Worm (Caenorhabditis elegans) whole organism, young adult: Measurements from ENCODE around the gene lin-13.

ENCODE experiments used
- B0019.2 ChIP-seq: fragments of 200-800 bp; sonication (Bioruptor generic); conservative IDR thresholded peaks from 2 replicates; pipeline ENCODE4 v1.3.6; 2022; ENCODE audit warnings: missing genetic modification reagents, missing genetic modification characterization, missing compliant biosample characterization
- C17E4.6 ChIP-seq: fragments of 200-800 bp; sonication (Bioruptor generic); IDR thresholded peaks from 2 replicates; pipeline ENCODE4 v1.3.6; 2022; ENCODE audit warnings: missing genetic modification reagents, missing genetic modification characterization, missing compliant biosample characterization
- F10E7.11 ChIP-seq: sonication (generic microtip); optimal IDR thresholded peaks from 2 replicates; lab custom pipeline; 2017; ENCODE audit warnings: mild to moderate bottlenecking, missing genetic modification characterization, moderate library complexity, missing compliant biosample characterization
- F22D6.2 ChIP-seq: sonication (generic microtip); optimal IDR thresholded peaks from 2 replicates; lab custom pipeline; 2016; ENCODE audit warnings: mild to moderate bottlenecking, missing genetic modification characterization, missing compliant biosample characterization
- F37B4.10 ChIP-seq: fragments of 200-800 bp; sonication (Bioruptor generic); IDR thresholded peaks from 2 replicates; pipeline ENCODE4 v1.3.6; 2022; ENCODE audit warnings: missing genetic modification characterization, missing compliant biosample characterization
- F52B5.7 ChIP-seq: sonication (generic microtip); optimal IDR thresholded peaks from 2 replicates; lab custom pipeline; 2016; ENCODE audit warnings: mild to moderate bottlenecking, missing genetic modification characterization, missing compliant biosample characterization
- F57C9.4 ChIP-seq: sonication (generic microtip); optimal IDR thresholded peaks from 2 replicates; lab custom pipeline; 2017; ENCODE audit warnings: mild to moderate bottlenecking, missing genetic modification characterization, missing compliant biosample characterization
- K11D2.4 ChIP-seq: fragments of 200-800 bp; sonication (Bioruptor generic); IDR thresholded peaks from 2 replicates; pipeline ENCODE4 v1.3.6; 2022; ENCODE audit warnings: missing genetic modification reagents, missing genetic modification characterization, missing compliant biosample characterization
- K12H6.12 ChIP-seq: fragments of 200-800 bp; sonication (Bioruptor generic); optimal IDR thresholded peaks from 2 replicates; lab custom pipeline; 2018; ENCODE audit warnings: mild to moderate bottlenecking, missing genetic modification characterization, missing compliant biosample characterization
- T26A5.8 ChIP-seq: sonication (generic microtip); optimal IDR thresholded peaks from 2 replicates; lab custom pipeline; 2016; ENCODE audit warnings: missing genetic modification characterization, missing compliant biosample characterization
- Y53F4B.3 ChIP-seq: fragments of 200-800 bp; sonication (Bioruptor generic); IDR thresholded peaks from 2 replicates; pipeline ENCODE4 v1.3.6; 2022; ENCODE audit warnings: missing genetic modification reagents, missing genetic modification characterization, missing compliant biosample characterization
- Y53G8AR.9 ChIP-seq: fragments of 200-800 bp; sonication (Bioruptor generic); conservative IDR thresholded peaks from 2 replicates; pipeline ENCODE4 v1.3.6; 2022; ENCODE audit warnings: missing genetic modification reagents, missing genetic modification characterization, missing compliant biosample characterization
- Y56A3A.18 ChIP-seq: fragments of 200-800 bp; sonication (Bioruptor generic); IDR thresholded peaks from 2 replicates; pipeline ENCODE4 v1.3.6; 2022; ENCODE audit warnings: missing genetic modification reagents, missing genetic modification characterization, missing compliant biosample characterization
- Y79H2A.3 ChIP-seq: fragments of 200-800 bp; sonication (Bioruptor generic); conservative IDR thresholded peaks from 2 replicates; pipeline ENCODE4 v1.3.6; 2022; ENCODE audit warnings: missing genetic modification reagents, missing genetic modification characterization, missing compliant biosample characterization
- ZK185.1 ChIP-seq: sonication (generic microtip); optimal IDR thresholded peaks from 2 replicates; lab custom pipeline; 2016; ENCODE audit warnings: mild to moderate bottlenecking, missing genetic modification characterization, missing compliant biosample characterization; ENCODE audit not compliant: poor library complexity, severe bottlenecking
- athp-1 ChIP-seq: sonication (generic microtip); optimal IDR thresholded peaks from 2 replicates; lab custom pipeline; 2017; ENCODE audit warnings: mild to moderate bottlenecking, missing genetic modification characterization, missing compliant biosample characterization
- attf-3 ChIP-seq: fragments of 200-800 bp; sonication (Bioruptor generic); conservative IDR thresholded peaks from 2 replicates; pipeline ENCODE4 v1.3.6; 2022; ENCODE audit warnings: missing genetic modification reagents, missing genetic modification characterization, missing compliant biosample characterization
- attf-5 ChIP-seq: fragments of 200-800 bp; sonication (Bioruptor generic); optimal IDR thresholded peaks from 2 replicates; lab custom pipeline; 2018; ENCODE audit warnings: mild to moderate bottlenecking, missing genetic modification characterization, missing compliant biosample characterization
- cebp-1 ChIP-seq, 2 experiments: fragments of 200-800 bp in 1 of 2; sonication (Bioruptor generic) in 1 of 2; sonication (generic microtip) in 1 of 2; IDR thresholded peaks in 1 of 2; optimal IDR thresholded peaks in 1 of 2; 2 replicates each; pipeline versions ENCODE4 v1.3.6 to Lab custom; 2017 to 2022; ENCODE audit warnings: missing compliant biosample characterization in 2 of 2, missing genetic modification characterization in 2 of 2, mild to moderate bottlenecking in 1 of 2, missing genetic modification reagents in 1 of 2, moderate library complexity in 1 of 2
- chd-7 ChIP-seq: sonication (generic microtip); optimal IDR thresholded peaks from 2 replicates; lab custom pipeline; 2016; ENCODE audit warnings: mild to moderate bottlenecking, missing genetic modification characterization, moderate library complexity, missing compliant biosample characterization
- dpff-1 ChIP-seq: sonication (generic microtip); optimal IDR thresholded peaks from 2 replicates; lab custom pipeline; 2017; ENCODE audit warnings: mild to moderate bottlenecking, missing genetic modification characterization, missing compliant biosample characterization
- egl-18 ChIP-seq: fragments of 200-800 bp; sonication (Bioruptor generic); IDR thresholded peaks from 2 replicates; pipeline ENCODE4 v1.3.6; 2022; ENCODE audit warnings: missing genetic modification reagents, missing genetic modification characterization, missing compliant biosample characterization
- egl-44 ChIP-seq: fragments of 200-800 bp; sonication (Bioruptor generic); IDR thresholded peaks from 2 replicates; pipeline ENCODE4 v1.3.6; 2022; ENCODE audit warnings: missing genetic modification reagents, missing genetic modification characterization, missing compliant biosample characterization
- fkh-3 ChIP-seq: sonication (generic microtip); optimal IDR thresholded peaks from 2 replicates; lab custom pipeline; 2016; ENCODE audit warnings: mild to moderate bottlenecking, missing genetic modification characterization, missing compliant biosample characterization
- hmg-1.2 ChIP-seq: fragments of 200-800 bp; sonication (Bioruptor generic); IDR thresholded peaks from 2 replicates; pipeline ENCODE4 v1.3.6; 2022; ENCODE audit warnings: missing genetic modification reagents, missing genetic modification characterization, missing compliant biosample characterization
- hrde-1 ChIP-seq: sonication (generic microtip); optimal IDR thresholded peaks from 2 replicates; lab custom pipeline; 2016; ENCODE audit warnings: missing genetic modification characterization, mild to moderate bottlenecking, missing compliant biosample characterization, moderate library complexity, missing genotype, missing genetic modification reagents, borderline replicate concordance
- lag-1 ChIP-seq: fragments of 200-800 bp; sonication (Bioruptor generic); IDR thresholded peaks from 2 replicates; pipeline ENCODE4 v1.3.6; 2022; ENCODE audit warnings: missing genetic modification reagents, missing genetic modification characterization, missing compliant biosample characterization
- let-526 ChIP-seq: fragments of 200-800 bp; sonication (Bioruptor generic); IDR thresholded peaks from 2 replicates; pipeline ENCODE4 v1.3.6; 2022; ENCODE audit warnings: missing genetic modification reagents, missing genetic modification characterization, missing compliant biosample characterization
- let-607 ChIP-seq, 2 experiments: fragments of 200-800 bp in 1 of 2; sonication (Bioruptor generic) in 1 of 2; sonication (generic microtip) in 1 of 2; optimal IDR thresholded peaks; 2 replicates each; lab custom pipeline; 2016 to 2018; ENCODE audit warnings: mild to moderate bottlenecking in 2 of 2, missing compliant biosample characterization in 2 of 2, missing genetic modification characterization in 2 of 2, moderate library complexity in 2 of 2, missing genotype in 1 of 2
- lin-26 ChIP-seq: fragments of 200-800 bp; sonication (Bioruptor generic); IDR thresholded peaks from 2 replicates; pipeline ENCODE4 v1.3.6; 2022; ENCODE audit warnings: missing genetic modification reagents, missing genetic modification characterization, missing compliant biosample characterization
- lin-35 ChIP-seq, 3 experiments: fragments of 150-350 bp in 2 of 3; sonication (generic microtip) in 1 of 3; optimal IDR thresholded peaks; 2 replicates each; lab custom pipeline; 2014 to 2018; ENCODE audit warnings: missing biosample characterization in 3 of 3, missing genetic modification characterization in 3 of 3, missing genetic modification reagents in 3 of 3
- lin-40 ChIP-seq: sonication (generic microtip); optimal IDR thresholded peaks from 2 replicates; lab custom pipeline; 2016; ENCODE audit warnings: missing genetic modification characterization, mild to moderate bottlenecking, missing compliant biosample characterization, missing genotype, missing genetic modification reagents
- lin-54 ChIP-seq: fragments of 200-800 bp; sonication (Bioruptor generic); optimal IDR thresholded peaks from 2 replicates; lab custom pipeline; 2018; ENCODE audit warnings: mild to moderate bottlenecking, missing genetic modification characterization, missing compliant biosample characterization
- lsl-1 ChIP-seq: fragments of 200-800 bp; sonication (Bioruptor generic); optimal IDR thresholded peaks from 2 replicates; lab custom pipeline; 2018; ENCODE audit warnings: mild to moderate bottlenecking, missing genetic modification characterization, moderate library complexity, missing compliant biosample characterization
- madf-6 ChIP-seq: fragments of 200-800 bp; sonication (Bioruptor generic); IDR thresholded peaks from 2 replicates; pipeline ENCODE4 v1.3.6; 2022; ENCODE audit warnings: missing genetic modification reagents, missing genetic modification characterization, missing compliant biosample characterization
- mcd-1 ChIP-seq: fragments of 200-800 bp; sonication (Bioruptor generic); IDR thresholded peaks from 2 replicates; pipeline ENCODE4 v1.3.6; 2022; ENCODE audit warnings: missing genetic modification reagents, missing genetic modification characterization, missing compliant biosample characterization
- mes-4 ChIP-seq: sonication (generic microtip); optimal IDR thresholded peaks from 2 replicates; lab custom pipeline; 2016; ENCODE audit warnings: missing genotype, missing genetic modification characterization, missing compliant biosample characterization
- nfya-2 ChIP-seq: fragments of 200-800 bp; sonication (Bioruptor generic); IDR thresholded peaks from 2 replicates; pipeline ENCODE4 v1.3.6; 2022; ENCODE audit warnings: missing genetic modification reagents, missing genetic modification characterization, missing compliant biosample characterization
- nhr-120 ChIP-seq: fragments of 200-800 bp; sonication (Bioruptor generic); IDR thresholded peaks from 2 replicates; pipeline ENCODE4 v1.3.6; 2022; ENCODE audit warnings: missing genetic modification characterization, missing compliant biosample characterization
- sdz-38 ChIP-seq: sonication (generic microtip); optimal IDR thresholded peaks from 2 replicates; lab custom pipeline; 2016; ENCODE audit warnings: missing genotype, missing genetic modification characterization, missing compliant biosample characterization
- snpc-1.3 ChIP-seq: sonication (generic microtip); optimal IDR thresholded peaks from 2 replicates; lab custom pipeline; 2017; ENCODE audit warnings: missing genetic modification characterization, mild to moderate bottlenecking, missing compliant biosample characterization, antibody characterized with exemption, moderate library complexity, missing genotype, missing genetic modification reagents; ENCODE audit not compliant: insufficient read depth
- somi-1 ChIP-seq: fragments of 200-800 bp; sonication (Bioruptor generic); optimal IDR thresholded peaks from 2 replicates; lab custom pipeline; 2018; ENCODE audit warnings: mild to moderate bottlenecking, missing genetic modification characterization, missing compliant biosample characterization
- unc-130 ChIP-seq: sonication (generic microtip); optimal IDR thresholded peaks from 2 replicates; lab custom pipeline; 2016; ENCODE audit warnings: missing genetic modification reagents, missing genetic modification characterization, missing compliant biosample characterization
- zfh-2 ChIP-seq: fragments of 200-800 bp; sonication (Bioruptor generic); conservative IDR thresholded peaks from 2 replicates; pipeline ENCODE4 v1.3.6; 2022; ENCODE audit warnings: missing genetic modification reagents, missing genetic modification characterization, missing compliant biosample characterization
- ztf-3 ChIP-seq: fragments of 200-800 bp; sonication (Bioruptor generic); optimal IDR thresholded peaks from 2 replicates; lab custom pipeline; 2018; ENCODE audit warnings: mild to moderate bottlenecking, missing genetic modification characterization, missing compliant biosample characterization

Gene lin-13

DNA sequence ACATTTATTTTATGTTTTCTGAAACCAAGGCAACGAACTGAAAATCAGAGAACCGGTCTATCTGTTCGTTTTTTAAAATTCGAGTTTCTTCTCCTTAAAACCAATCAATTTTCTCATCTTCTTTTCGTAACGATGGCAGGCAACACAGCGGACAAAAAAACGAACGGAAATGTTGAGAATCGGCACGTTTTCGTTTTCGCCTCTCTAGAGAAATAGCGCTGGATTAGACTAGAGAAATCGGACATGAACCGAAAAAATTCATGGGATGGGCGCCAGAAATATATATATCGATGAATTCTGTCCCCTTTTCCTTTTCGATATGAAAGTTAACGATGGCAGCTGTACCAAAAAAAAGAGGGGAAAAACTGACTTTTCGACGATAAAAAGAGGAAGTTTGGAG is 13.1 kb upstream of the lin-13 start:
- no peak for TF ChIP-seq nhr-120
- no peak for TF ChIP-seq lin-54 (GFP tag; lab: Kevin White, UChicago)
- TF ChIP-seq lag-1, result no peak
- no peak for TF ChIP-seq egl-44
- TF ChIP-seq madf-6 (GFP tag; lab: Robert Waterston, UW), result no peak
- peak; percentile 33 for TF ChIP-seq lin-40 (tag; lab: Kevin White, UChicago)
- no peak for TF ChIP-seq T26A5.8
- TF ChIP-seq lsl-1 (GFP tag; lab: Kevin White, UChicago), result no peak
- TF ChIP-seq F22D6.2 (tag; lab: Kevin White, UChicago), result no peak
- TF ChIP-seq somi-1 (GFP tag; lab: Kevin White, UChicago), result peak; percentile 34
- no peak for TF ChIP-seq sdz-38 (tag; lab: Kevin White, UChicago)
- no peak for TF ChIP-seq ztf-3
- TF ChIP-seq Y56A3A.18 (GFP tag; lab: Robert Waterston, UW), result no peak
- TF ChIP-seq athp-1, result no peak
- TF ChIP-seq F57C9.4 (tag; lab: Kevin White, UChicago), result no peak
- TF ChIP-seq fkh-3, result no peak
- no peak for TF ChIP-seq cebp-1 (GFP tag; IDR thresholded peaks at IDR 0.05; lab: Robert Waterston, UW)
- TF ChIP-seq cebp-1 (tag; optimal IDR thresholded peaks at IDR 0.05; lab: Kevin White, UChicago), result peak; percentile 17
- TF ChIP-seq lin-35 (GFP tag; optimal IDR thresholded peaks at IDR 0.05; lab: Kevin White, UChicago), result no peak
- no peak for TF ChIP-seq lin-26 (GFP tag; lab: Robert Waterston, UW)

DNA sequence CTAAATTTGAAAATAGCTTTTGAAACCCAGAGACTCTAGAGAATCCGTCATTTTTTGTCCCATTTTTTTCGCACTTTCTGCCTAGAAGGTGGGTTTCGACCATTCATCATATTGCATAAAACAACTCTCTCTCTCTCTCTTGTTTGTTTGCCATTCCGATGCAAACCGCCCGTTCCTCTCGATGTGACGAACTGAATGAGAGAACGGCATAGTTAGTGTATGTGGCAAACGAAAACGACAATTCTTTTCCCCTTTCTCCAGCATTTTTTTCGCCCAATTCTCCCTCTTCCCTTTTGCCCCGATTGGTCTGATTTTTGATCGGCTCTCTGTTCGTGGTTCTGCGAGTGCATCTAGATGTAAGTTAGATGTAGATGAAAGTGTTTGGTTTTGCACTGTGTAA is 12.2 kb upstream of the lin-13 start:
- TF ChIP-seq lin-26 (GFP tag; lab: Robert Waterston, UW), result no peak
- TF ChIP-seq lsl-1 (GFP tag; lab: Kevin White, UChicago), result no peak
- 0 out of 2 replicates have a peak, but pooled peaks have one; percentile 14 for TF ChIP-seq Y53G8AR.9 (GFP tag; lab: Robert Waterston, UW)
- TF ChIP-seq K11D2.4, result 0 out of 2 replicates have a peak, but pooled peaks have one; percentile 19
- TF ChIP-seq sdz-38 (tag; lab: Kevin White, UChicago), result no peak
- TF ChIP-seq ZK185.1 (tag; lab: Kevin White, UChicago), result peak; percentile 3

DNA sequence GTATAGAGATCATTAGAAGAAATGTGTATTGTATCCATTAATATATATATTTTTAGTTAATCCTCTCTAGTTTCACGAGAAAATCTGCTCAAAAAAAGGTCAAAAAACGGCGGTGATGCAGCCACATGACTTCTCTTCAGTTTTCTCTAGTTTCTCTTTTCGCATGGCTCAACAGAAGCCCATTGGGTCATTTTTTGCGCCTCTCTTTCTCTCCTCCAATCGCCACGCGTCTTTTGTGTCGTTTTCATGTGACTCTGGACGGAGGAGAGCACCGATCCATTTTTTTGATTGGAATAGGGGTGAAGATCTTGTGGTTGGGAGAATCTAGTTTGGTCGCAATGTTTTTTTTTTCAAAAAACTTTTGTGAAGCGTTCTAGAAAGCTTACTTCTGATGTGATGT is 11.6 kb upstream of the lin-13 start:
- no peak for TF ChIP-seq Y53F4B.3 (GFP tag; lab: Robert Waterston, UW)
- peak; percentile 53; the same call in 1 of the 2 replicates for TF ChIP-seq lin-26 (GFP tag; lab: Robert Waterston, UW)
- TF ChIP-seq hmg-1.2 (GFP tag; lab: Robert Waterston, UW), result peak; percentile 21; the same call in 1 of the 2 replicates
- no peak for TF ChIP-seq C17E4.6 (GFP tag; lab: Robert Waterston, UW)
- no peak for TF ChIP-seq hrde-1 (tag; lab: Kevin White, UChicago)
- TF ChIP-seq unc-130 (GFP tag; lab: Kevin White, UChicago), result no peak
- TF ChIP-seq let-526 (GFP tag; lab: Robert Waterston, UW), result peak; percentile 41; the same call in 1 of the 2 replicates
- TF ChIP-seq dpff-1, result no peak
- TF ChIP-seq mcd-1 (GFP tag; lab: Robert Waterston, UW), result no peak
- no peak for TF ChIP-seq B0019.2 (GFP tag; lab: Robert Waterston, UW)
- TF ChIP-seq chd-7 (tag; lab: Kevin White, UChicago), result peak; percentile 21
- TF ChIP-seq F52B5.7, result no peak
- peak; percentile 42 for TF ChIP-seq attf-5 (GFP tag; lab: Kevin White, UChicago)
- peak; percentile 72; the same call in 1 of the 2 replicates for TF ChIP-seq zfh-2
- TF ChIP-seq F10E7.11, result no peak
- TF ChIP-seq fkh-3, result no peak
- TF ChIP-seq mes-4 (tag; lab: Kevin White, UChicago), result no peak
- TF ChIP-seq attf-3, result no peak
- TF ChIP-seq Y79H2A.3 (GFP tag; lab: Robert Waterston, UW), result no peak
- TF ChIP-seq snpc-1.3 (tag; lab: Kevin White, UChicago), result no peak
- peak; percentile 50 for TF ChIP-seq K12H6.12
- TF ChIP-seq nfya-2, result no peak
- no peak for TF ChIP-seq egl-18 (GFP tag; lab: Robert Waterston, UW)
- no peak for TF ChIP-seq F37B4.10 (GFP tag; lab: Robert Waterston, UW)
- no peak for TF ChIP-seq let-607 (tag; optimal IDR thresholded peaks at IDR 0.05; lab: Kevin White, UChicago)
